Fruit fly (Drosophila melanogaster): Measurements from ENCODE around the gene RpS26.

- no peak for TF ChIP-seq CG7045 (GFP tag; optimal IDR thresholded peaks at IDR 0.05)
- no peak for TF ChIP-seq toe (GFP tag; optimal IDR thresholded peaks at IDR 0.05)
- no peak for TF ChIP-seq tj (GFP tag; optimal IDR thresholded peaks at IDR 0.05)
- no peak for TF ChIP-seq cnc (optimal IDR thresholded peaks at IDR 0.05)
- no peak for TF ChIP-seq ovo (GFP tag; optimal IDR thresholded peaks at IDR 0.05)
- TF ChIP-seq kay (GFP tag; ENCODE audit: borderline replicate concordance): no peak
- TF ChIP-seq Mnt (GFP tag; optimal IDR thresholded peaks at IDR 0.05): no peak
- TF ChIP-seq Clk (GFP tag; optimal IDR thresholded peaks at IDR 0.05): no peak
- no peak for TF ChIP-seq CG7101 (tag; optimal IDR thresholded peaks at IDR 0.05)
- no peak for TF ChIP-seq bab1 (GFP tag; optimal IDR thresholded peaks at IDR 0.05)
- TF ChIP-seq pad (GFP tag; optimal IDR thresholded peaks at IDR 0.05): no peak
- TF ChIP-seq CG11617 (GFP tag; optimal IDR thresholded peaks at IDR 0.05): no peak
- no peak for TF ChIP-seq CG1620 (GFP tag; optimal IDR thresholded peaks at IDR 0.05)
These were observed 23.1 kb upstream of the RpS26 start for dm6 chr2L:18466202-18466591.
